Worm (Caenorhabditis elegans) whole organism, late embryonic: ENCODE results near the gene dhs-15.

ENCODE experiments used
- ama-1 ChIP-seq: fragments of 150-350 bp; optimal IDR thresholded peaks from 2 replicates; lab custom pipeline; 2014
- ceh-18 ChIP-seq: sonication (generic microtip); optimal IDR thresholded peaks from 2 replicates; lab custom pipeline; 2016; ENCODE audit warnings: missing genetic modification characterization, missing compliant biosample characterization
- ceh-6 ChIP-seq: fragments of 200-800 bp; sonication (Bioruptor generic); optimal IDR thresholded peaks from 2 replicates; lab custom pipeline; 2018; ENCODE audit warnings: mild to moderate bottlenecking, missing genetic modification characterization, missing compliant biosample characterization
- dmd-4 ChIP-seq: sonication (generic microtip); optimal IDR thresholded peaks from 2 replicates; lab custom pipeline; 2016; ENCODE audit warnings: borderline replicate concordance, missing genetic modification characterization, missing compliant biosample characterization
- hlh-8 ChIP-seq: sonication (generic microtip); optimal IDR thresholded peaks from 2 replicates; lab custom pipeline; 2016; ENCODE audit warnings: missing genotype, missing genetic modification characterization, missing compliant biosample characterization
- lin-11 ChIP-seq: fragments of 200-800 bp; sonication (Bioruptor generic); optimal IDR thresholded peaks from 2 replicates; lab custom pipeline; 2018; ENCODE audit warnings: mild to moderate bottlenecking, missing genetic modification characterization, missing compliant biosample characterization
- nhr-11 ChIP-seq: fragments of 150-350 bp; optimal IDR thresholded peaks from 2 replicates; lab custom pipeline; 2014; ENCODE audit warnings: missing biosample characterization, missing genetic modification characterization
- tbx-2 ChIP-seq: sonication (generic microtip); optimal IDR thresholded peaks from 2 replicates; lab custom pipeline; 2016; ENCODE audit warnings: missing genetic modification characterization, missing compliant biosample characterization
- ztf-16 ChIP-seq: sonication (generic microtip); optimal IDR thresholded peaks from 2 replicates; lab custom pipeline; 2017; ENCODE audit warnings: missing genetic modification characterization, missing compliant biosample characterization

- no peak for TF ChIP-seq tbx-2
- TF ChIP-seq dmd-4 (tag; lab: Kevin White, UChicago), result no peak
- no peak for TF ChIP-seq ceh-6
- no peak for TF ChIP-seq nhr-11 (tag; lab: Kevin White, UChicago)
- no peak for TF ChIP-seq hlh-8 (tag; lab: Kevin White, UChicago)
- TF ChIP-seq ama-1 (lab: Kevin White, UChicago), result no peak
- no peak for TF ChIP-seq lin-11 (tag; lab: Kevin White, UChicago)
- TF ChIP-seq ztf-16 (tag; lab: Kevin White, UChicago), result no peak
- no peak for TF ChIP-seq ceh-18 (tag; lab: Kevin White, UChicago)
Measured at ce11 chrV:2727101-2727500, 42.6 kb downstream of the dhs-15 start, which contains the start of gene str-13.
